Worm (Caenorhabditis elegans) whole organism, young adult: ENCODE measurements around the gene B0228.1.

Experiments
- B0261.1 ChIP-seq: sonication (generic microtip); optimal IDR thresholded peaks from 2 replicates; lab custom pipeline; 2016; ENCODE audit warnings: mild to moderate bottlenecking, missing genetic modification characterization, moderate library complexity, missing compliant biosample characterization
- F22D6.2 ChIP-seq: sonication (generic microtip); optimal IDR thresholded peaks from 2 replicates; lab custom pipeline; 2016; ENCODE audit warnings: mild to moderate bottlenecking, missing genetic modification characterization, missing compliant biosample characterization
- F23B12.7 ChIP-seq: sonication (generic microtip); optimal IDR thresholded peaks from 2 replicates; lab custom pipeline; 2017; ENCODE audit warnings: missing genetic modification characterization, mild to moderate bottlenecking, missing compliant biosample characterization, antibody characterized with exemption, moderate library complexity; ENCODE audit not compliant: insufficient read depth
- F37B4.10 ChIP-seq: fragments of 200-800 bp; sonication (Bioruptor generic); IDR thresholded peaks from 2 replicates; pipeline ENCODE4 v1.3.6; 2022; ENCODE audit warnings: missing genetic modification characterization, missing compliant biosample characterization
- F39B2.1 ChIP-seq: fragments of 200-800 bp; sonication (Bioruptor generic); IDR thresholded peaks from 2 replicates; pipeline ENCODE4 v1.3.6; 2022; ENCODE audit warnings: missing genetic modification reagents, missing genetic modification characterization, missing compliant biosample characterization
- K12H6.12 ChIP-seq: fragments of 200-800 bp; sonication (Bioruptor generic); optimal IDR thresholded peaks from 2 replicates; lab custom pipeline; 2018; ENCODE audit warnings: mild to moderate bottlenecking, missing genetic modification characterization, missing compliant biosample characterization
- T07F8.4 ChIP-seq: sonication (generic microtip); optimal IDR thresholded peaks from 2 replicates; lab custom pipeline; 2016; ENCODE audit warnings: mild to moderate bottlenecking, missing genetic modification characterization, moderate library complexity, missing compliant biosample characterization
- T26A5.8 ChIP-seq: sonication (generic microtip); optimal IDR thresholded peaks from 2 replicates; lab custom pipeline; 2016; ENCODE audit warnings: missing genetic modification characterization, missing compliant biosample characterization
- Y67H2A.10 ChIP-seq: fragments of 200-800 bp; sonication (Bioruptor generic); conservative IDR thresholded peaks from 2 replicates; pipeline ENCODE4 v1.3.6; 2022; ENCODE audit warnings: missing genetic modification reagents, missing genetic modification characterization, missing compliant biosample characterization
- Y79H2A.3 ChIP-seq: fragments of 200-800 bp; sonication (Bioruptor generic); conservative IDR thresholded peaks from 2 replicates; pipeline ENCODE4 v1.3.6; 2022; ENCODE audit warnings: missing genetic modification reagents, missing genetic modification characterization, missing compliant biosample characterization
- atf-7 ChIP-seq: sonication (generic microtip); optimal IDR thresholded peaks from 2 replicates; lab custom pipeline; 2017; ENCODE audit warnings: mild to moderate bottlenecking, missing genetic modification characterization, missing compliant biosample characterization
- attf-5 ChIP-seq: fragments of 200-800 bp; sonication (Bioruptor generic); optimal IDR thresholded peaks from 2 replicates; lab custom pipeline; 2018; ENCODE audit warnings: mild to moderate bottlenecking, missing genetic modification characterization, missing compliant biosample characterization
- attf-6 ChIP-seq: fragments of 200-800 bp; sonication (Bioruptor generic); IDR thresholded peaks from 2 replicates; pipeline ENCODE4 v1.3.6; 2022; ENCODE audit warnings: missing genetic modification reagents, missing genetic modification characterization, missing compliant biosample characterization
- bed-1 ChIP-seq: fragments of 200-800 bp; sonication (Bioruptor generic); IDR thresholded peaks from 2 replicates; pipeline ENCODE4 v1.3.6; 2022; ENCODE audit warnings: missing genetic modification reagents, missing genetic modification characterization, missing compliant biosample characterization
- cebp-1 ChIP-seq, 2 experiments: fragments of 200-800 bp in 1 of 2; sonication (Bioruptor generic) in 1 of 2; sonication (generic microtip) in 1 of 2; IDR thresholded peaks in 1 of 2; optimal IDR thresholded peaks in 1 of 2; 2 replicates each; pipeline versions ENCODE4 v1.3.6 to Lab custom; 2017 to 2022; ENCODE audit warnings: missing compliant biosample characterization in 2 of 2, missing genetic modification characterization in 2 of 2, mild to moderate bottlenecking in 1 of 2, missing genetic modification reagents in 1 of 2, moderate library complexity in 1 of 2
- ceh-100 ChIP-seq: fragments of 200-800 bp; sonication (Bioruptor generic); IDR thresholded peaks from 2 replicates; pipeline ENCODE4 v1.3.6; 2022; ENCODE audit warnings: missing genetic modification reagents, missing genetic modification characterization, missing compliant biosample characterization
- ceh-58 ChIP-seq: fragments of 200-800 bp; sonication (Bioruptor generic); IDR thresholded peaks from 2 replicates; pipeline ENCODE4 v1.3.6; 2022; ENCODE audit warnings: missing genetic modification characterization, missing compliant biosample characterization
- die-1 ChIP-seq: sonication (generic microtip); optimal IDR thresholded peaks from 2 replicates; lab custom pipeline; 2016; ENCODE audit warnings: missing genotype, mild to moderate bottlenecking, missing genetic modification characterization, missing compliant biosample characterization
- dox-1 ChIP-seq: fragments of 200-800 bp; sonication (Bioruptor generic); IDR thresholded peaks from 2 replicates; pipeline ENCODE4 v1.3.6; 2022; ENCODE audit warnings: missing genetic modification reagents, missing genetic modification characterization, missing compliant biosample characterization
- dpff-1 ChIP-seq: sonication (generic microtip); optimal IDR thresholded peaks from 2 replicates; lab custom pipeline; 2017; ENCODE audit warnings: mild to moderate bottlenecking, missing genetic modification characterization, missing compliant biosample characterization
- egl-44 ChIP-seq: fragments of 200-800 bp; sonication (Bioruptor generic); IDR thresholded peaks from 2 replicates; pipeline ENCODE4 v1.3.6; 2022; ENCODE audit warnings: missing genetic modification reagents, missing genetic modification characterization, missing compliant biosample characterization
- him-1 ChIP-seq: sonication (generic microtip); optimal IDR thresholded peaks from 2 replicates; lab custom pipeline; 2016; ENCODE audit warnings: missing genotype, missing genetic modification reagents, missing genetic modification characterization, missing compliant biosample characterization
- hlh-12 ChIP-seq: sonication (generic microtip); optimal IDR thresholded peaks from 2 replicates; lab custom pipeline; 2016; ENCODE audit warnings: missing genetic modification characterization, missing compliant biosample characterization
- hmg-1.2 ChIP-seq: fragments of 200-800 bp; sonication (Bioruptor generic); IDR thresholded peaks from 2 replicates; pipeline ENCODE4 v1.3.6; 2022; ENCODE audit warnings: missing genetic modification reagents, missing genetic modification characterization, missing compliant biosample characterization
- hmg-20 ChIP-seq: fragments of 200-800 bp; sonication (Bioruptor generic); IDR thresholded peaks from 2 replicates; pipeline ENCODE4 v1.3.6; 2022; ENCODE audit warnings: missing genetic modification reagents, missing genetic modification characterization, missing compliant biosample characterization
- lin-26 ChIP-seq: fragments of 200-800 bp; sonication (Bioruptor generic); IDR thresholded peaks from 2 replicates; pipeline ENCODE4 v1.3.6; 2022; ENCODE audit warnings: missing genetic modification reagents, missing genetic modification characterization, missing compliant biosample characterization
- lin-35 ChIP-seq, 3 experiments: fragments of 150-350 bp in 2 of 3; sonication (generic microtip) in 1 of 3; optimal IDR thresholded peaks; 2 replicates each; lab custom pipeline; 2014 to 2018; ENCODE audit warnings: missing biosample characterization in 3 of 3, missing genetic modification characterization in 3 of 3, missing genetic modification reagents in 3 of 3
- lin-40 ChIP-seq: sonication (generic microtip); optimal IDR thresholded peaks from 2 replicates; lab custom pipeline; 2016; ENCODE audit warnings: missing genetic modification characterization, mild to moderate bottlenecking, missing compliant biosample characterization, missing genotype, missing genetic modification reagents
- lir-1 ChIP-seq: fragments of 200-800 bp; sonication (Bioruptor generic); conservative IDR thresholded peaks from 2 replicates; pipeline ENCODE4 v1.3.6; 2022; ENCODE audit warnings: missing genetic modification reagents, missing genetic modification characterization, missing compliant biosample characterization
- lsl-1 ChIP-seq: fragments of 200-800 bp; sonication (Bioruptor generic); optimal IDR thresholded peaks from 2 replicates; lab custom pipeline; 2018; ENCODE audit warnings: mild to moderate bottlenecking, missing genetic modification characterization, moderate library complexity, missing compliant biosample characterization
- madf-6 ChIP-seq: fragments of 200-800 bp; sonication (Bioruptor generic); IDR thresholded peaks from 2 replicates; pipeline ENCODE4 v1.3.6; 2022; ENCODE audit warnings: missing genetic modification reagents, missing genetic modification characterization, missing compliant biosample characterization
- nhr-90 ChIP-seq: sonication (generic microtip); optimal IDR thresholded peaks from 2 replicates; lab custom pipeline; 2016; ENCODE audit warnings: missing genotype, mild to moderate bottlenecking, missing genetic modification characterization, missing compliant biosample characterization
- pbrm-1 ChIP-seq: fragments of 200-800 bp; sonication (Bioruptor generic); IDR thresholded peaks from 2 replicates; pipeline ENCODE4 v1.3.6; 2022; ENCODE audit warnings: missing genetic modification reagents, missing genetic modification characterization, missing compliant biosample characterization
- snpc-1.1 ChIP-seq: sonication (generic microtip); optimal IDR thresholded peaks from 2 replicates; lab custom pipeline; 2017; ENCODE audit warnings: missing genetic modification characterization, mild to moderate bottlenecking, missing compliant biosample characterization, antibody characterized with exemption, moderate library complexity, missing genotype, missing genetic modification reagents; ENCODE audit not compliant: insufficient read depth
- snpc-4 ChIP-seq, 5 experiments: fragments of 150-350 bp in 1 of 5; sonication (generic microtip) in 4 of 5; optimal IDR thresholded peaks; 2 replicates each; lab custom pipeline; 2014 to 2018; ENCODE audit warnings: missing genetic modification characterization in 5 of 5, missing biosample characterization in 3 of 5, antibody characterized with exemption in 2 of 5, mild to moderate bottlenecking in 2 of 5, missing compliant biosample characterization in 2 of 5, missing genotype in 2 of 5, moderate library complexity in 2 of 5, missing genetic modification reagents in 1 of 5
- xnd-1 ChIP-seq: sonication (generic microtip); optimal IDR thresholded peaks from 2 replicates; lab custom pipeline; 2016; ENCODE audit warnings: missing genotype, missing genetic modification reagents, missing genetic modification characterization, missing compliant biosample characterization
- ztf-25 ChIP-seq: fragments of 200-800 bp; sonication (Bioruptor generic); IDR thresholded peaks from 2 replicates; pipeline ENCODE4 v1.3.6; 2022; ENCODE audit warnings: missing genetic modification reagents, missing genetic modification characterization, missing compliant biosample characterization
- ztf-26 ChIP-seq: sonication (generic microtip); optimal IDR thresholded peaks from 2 replicates; lab custom pipeline; 2017; ENCODE audit warnings: missing genetic modification characterization, missing compliant biosample characterization
- ztf-6 ChIP-seq: fragments of 200-800 bp; sonication (Bioruptor generic); IDR thresholded peaks from 2 replicates; pipeline ENCODE4 v1.3.6; 2022; ENCODE audit warnings: missing genetic modification reagents, missing genetic modification characterization, missing compliant biosample characterization

B0228.1 gene

ce11 chrII:7708540-7708939, 46.6 kb upstream of the B0228.1 start, which contains the start of gene B0495.9 (continued):
- TF ChIP-seq F37B4.10 (GFP tag; lab: Robert Waterston, UW) (no peak), cebp-1 (GFP tag; IDR thresholded peaks at IDR 0.05; lab: Robert Waterston, UW) (no peak), cebp-1 (tag; optimal IDR thresholded peaks at IDR 0.05; lab: Kevin White, UChicago) (peak; percentile 63), lin-26 (GFP tag; lab: Robert Waterston, UW) (no peak), F23B12.7 (tag; lab: Kevin White, UChicago) (peak; percentile 26), madf-6 (peak; percentile 66), snpc-4 (GFP tag; optimal IDR thresholded peaks at IDR 0.05; lab: Kevin White, UChicago) (peak; percentile 5), snpc-4 (tag; optimal IDR thresholded peaks at IDR 0.05; lab: Kevin White, UChicago) (no peak), die-1 (peak; percentile 40), ceh-100 (GFP tag; lab: Robert Waterston, UW) (peak; percentile 42), xnd-1 (peak; percentile 12), ceh-58 (GFP tag; lab: Robert Waterston, UW) (no peak), K12H6.12 (tag; lab: Kevin White, UChicago) (peak; percentile 19), pbrm-1 (GFP tag; lab: Robert Waterston, UW) (peak; percentile 51; the same call in 1 of the 2 replicates), hmg-1.2 (peak; percentile 39; the same call in 1 of the 2 replicates), dox-1 (GFP tag; lab: Robert Waterston, UW) (peak; percentile 81), lsl-1 (GFP tag; lab: Kevin White, UChicago) (peak; percentile 60), ztf-25 (GFP tag; lab: Robert Waterston, UW) (0 out of 2 replicates have a peak, but pooled peaks have one; percentile 45)

DNA sequence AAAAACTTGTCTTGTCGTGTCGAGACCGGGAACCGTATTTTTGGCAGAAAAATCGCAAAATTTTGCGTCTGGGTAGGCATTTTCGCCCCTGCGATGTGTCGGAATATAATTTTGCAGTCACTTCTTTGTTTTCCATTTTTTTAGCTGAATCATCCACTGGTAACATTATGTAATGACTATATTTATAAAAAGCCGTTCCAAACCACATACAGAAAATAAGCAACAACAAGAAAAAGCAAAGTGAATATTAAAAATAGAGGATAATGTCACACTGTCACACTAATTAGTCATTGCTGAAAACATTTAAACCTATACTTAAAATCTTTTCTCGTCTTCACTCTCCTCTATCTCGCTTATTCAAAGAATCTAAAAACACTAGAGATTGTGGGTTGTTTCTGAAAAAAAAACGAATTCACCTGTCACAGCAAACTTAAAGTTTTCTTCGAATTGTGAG, 45.8 kb upstream of the B0228.1 start, which contains the start of gene sre-1:
TSS of gene sre-1 (plus strand) at position 404 of the 454 bp plus-strand sequence.
- TF ChIP-seq atf-7 (tag; lab: Kevin White, UChicago) (no peak), ztf-26 (no peak), Y67H2A.10 (no peak), lin-40 (tag; lab: Kevin White, UChicago) (no peak), attf-6 (no peak), nhr-90 (tag; lab: Kevin White, UChicago) (no peak), him-1 (tag; lab: Kevin White, UChicago) (no peak), bed-1 (GFP tag; lab: Robert Waterston, UW) (no peak), Y79H2A.3 (no peak), T07F8.4 (tag; lab: Kevin White, UChicago) (no peak), ztf-6 (GFP tag; lab: Robert Waterston, UW) (no peak), hlh-12 (no peak), dpff-1 (tag; lab: Kevin White, UChicago) (no peak), snpc-1.1 (no peak), egl-44 (GFP tag; lab: Robert Waterston, UW) (no peak), F39B2.1 (no peak), lir-1 (GFP tag; lab: Robert Waterston, UW) (no peak), B0261.1 (tag; lab: Kevin White, UChicago) (no peak), snpc-4 (GFP tag; optimal IDR thresholded peaks at IDR 0.05; lab: Kevin White, UChicago) (no peak), snpc-4 (tag; optimal IDR thresholded peaks at IDR 0.05; lab: Kevin White, UChicago) (no peak)

- TF ChIP-seq attf-5 (GFP tag; lab: Kevin White, UChicago) (no peak), lin-35 (GFP tag; optimal IDR thresholded peaks at IDR 0.05; lab: Kevin White, UChicago) (peak in 1 of 3 experiments; percentile 26), F22D6.2 (tag; lab: Kevin White, UChicago) (no peak), T26A5.8 (tag; lab: Kevin White, UChicago) (no peak), cebp-1 (GFP tag; IDR thresholded peaks at IDR 0.05; lab: Robert Waterston, UW) (no peak), cebp-1 (tag; optimal IDR thresholded peaks at IDR 0.05; lab: Kevin White, UChicago) (peak; percentile 45), hmg-20 (GFP tag; lab: Robert Waterston, UW) (no peak), snpc-4 (GFP tag; optimal IDR thresholded peaks at IDR 0.05; lab: Kevin White, UChicago) (no peak), snpc-4 (tag; optimal IDR thresholded peaks at IDR 0.05; lab: Kevin White, UChicago) (no peak)
Measured at ce11 chrII:7714614-7715186, 40.4 kb upstream of the B0228.1 start.
